Fruit fly (Drosophila melanogaster) Kc167 (cell line): ENCODE data around the gene Etfb.

ENCODE experiments used
- Myc ChIP-seq: fragments of >200 bp; optimal IDR thresholded peaks from 2 replicates; lab custom pipeline; 2017; ENCODE audit warnings: missing external identifiers
- Sin3A ChIP-seq: fragments of >200 bp; optimal IDR thresholded peaks from 2 replicates; lab custom pipeline; 2018; ENCODE audit warnings: missing external identifiers
- h ChIP-seq: fragments of >200 bp; optimal IDR thresholded peaks from 3 replicates; lab custom pipeline; 2018; ENCODE audit warnings: missing external identifiers
- insv ChIP-seq: fragments of >200 bp; optimal IDR thresholded peaks from 3 replicates; lab custom pipeline; 2018; ENCODE audit warnings: missing external identifiers
- psq ChIP-seq: fragments of >200 bp; optimal IDR thresholded peaks from 2 replicates; lab custom pipeline; 2017; ENCODE audit warnings: missing external identifiers
- ttk ChIP-seq: sonication (Bioruptor generic); optimal IDR thresholded peaks from 2 replicates; lab custom pipeline; 2017; ENCODE audit warnings: missing external identifiers

Etfb gene

dm6 chr3R:29802753-29803313 is at the start of gene Etfb, which contains the start of gene CG7789:
Etfb (minus strand) TSS chr3R:29802945.
CG7789 (plus strand) TSS chr3R:29803196.
- TF ChIP-seq psq (lab: Kevin White, UChicago) (no peak), ttk (lab: Kevin White, UChicago) (no peak), insv (lab: Kevin White, UChicago) (no peak), h (lab: Kevin White, UChicago) (no peak), Myc (no peak), Sin3A (lab: Kevin White, UChicago) (no peak)

- TF ChIP-seq h (lab: Kevin White, UChicago) (no peak), psq (lab: Kevin White, UChicago) (no peak), insv (lab: Kevin White, UChicago) (no peak), Myc (no peak), Sin3A (lab: Kevin White, UChicago) (no peak)
Measured at dm6 chr3R:29847126-29847525, 44.4 kb upstream of the Etfb start.

- TF ChIP-seq Myc (no peak), insv (lab: Kevin White, UChicago) (no peak), h (lab: Kevin White, UChicago) (no peak), psq (lab: Kevin White, UChicago) (no peak)
Measured at dm6 chr3R:29841293-29841791, 38.6 kb upstream of the Etfb start, which contains the start of gene Cad99C. Cad99C (plus strand) TSS chr3R:29841657.

- TF ChIP-seq Sin3A (lab: Kevin White, UChicago) (no peak), psq (lab: Kevin White, UChicago) (no peak), h (lab: Kevin White, UChicago) (no peak), Myc (no peak), insv (lab: Kevin White, UChicago) (no peak), ttk (lab: Kevin White, UChicago) (no peak)
Measured at dm6 chr3R:29839707-29840311, 37.1 kb upstream of the Etfb start.

- TF ChIP-seq insv (lab: Kevin White, UChicago) (no peak), Sin3A (lab: Kevin White, UChicago) (no peak), Myc (no peak)
Measured at dm6 chr3R:29838751-29839150, 36.0 kb upstream of the Etfb start.

- no peak for TF ChIP-seq psq (lab: Kevin White, UChicago)
- no peak for TF ChIP-seq h (lab: Kevin White, UChicago)
- TF ChIP-seq ttk (lab: Kevin White, UChicago) = no peak
- TF ChIP-seq Sin3A (lab: Kevin White, UChicago) = no peak
- no peak for TF ChIP-seq insv (lab: Kevin White, UChicago)
- TF ChIP-seq Myc = no peak
Measured at dm6 chr3R:29837771-29838170, 35.0 kb upstream of the Etfb start.

dm6 chr3R:29836188-29836587 is 33.4 kb upstream of the Etfb start, which contains the start of gene CG42592:
CG42592 (minus strand) TSS chr3R:29836288.
- no peak for TF ChIP-seq psq (lab: Kevin White, UChicago)
- TF ChIP-seq h (lab: Kevin White, UChicago) = no peak
- TF ChIP-seq Sin3A (lab: Kevin White, UChicago) = no peak
- no peak for TF ChIP-seq ttk (lab: Kevin White, UChicago)
- TF ChIP-seq Myc = no peak
- TF ChIP-seq insv (lab: Kevin White, UChicago) = no peak

- no peak for TF ChIP-seq h (lab: Kevin White, UChicago)
- TF ChIP-seq ttk (lab: Kevin White, UChicago) = no peak
Measured at dm6 chr3R:29835710-29836049, 32.9 kb upstream of the Etfb start, which contains the start of gene Prtl99C. Prtl99C (plus strand) TSS chr3R:29835950.

- TF ChIP-seq insv (lab: Kevin White, UChicago) = no peak
- no peak for TF ChIP-seq h (lab: Kevin White, UChicago)
- TF ChIP-seq ttk (lab: Kevin White, UChicago) = no peak
- TF ChIP-seq Myc = no peak
- no peak for TF ChIP-seq Sin3A (lab: Kevin White, UChicago)
- TF ChIP-seq psq (lab: Kevin White, UChicago) = no peak
Measured at dm6 chr3R:29834759-29835709, 32.3 kb upstream of the Etfb start, which contains the start of gene Atg16. Atg16 (minus strand) TSS chr3R:29835101.

- TF ChIP-seq psq (lab: Kevin White, UChicago) = no peak
- no peak for TF ChIP-seq Myc
- TF ChIP-seq h (lab: Kevin White, UChicago) = no peak
- no peak for TF ChIP-seq ttk (lab: Kevin White, UChicago)
- no peak for TF ChIP-seq insv (lab: Kevin White, UChicago)
Measured at dm6 chr3R:29830925-29831324, 28.2 kb upstream of the Etfb start.

dm6 chr3R:29829228-29829786 is 26.6 kb upstream of the Etfb start:
- TF ChIP-seq Sin3A (lab: Kevin White, UChicago) (no peak), Myc (no peak), insv (lab: Kevin White, UChicago) (no peak), h (lab: Kevin White, UChicago) (no peak), psq (lab: Kevin White, UChicago) (no peak), ttk (lab: Kevin White, UChicago) (no peak)
